Fruit fly (Drosophila melanogaster) whole organism, embryonic: Measurements from ENCODE around the gene Polr3H.
A peak's percentile ranks its signal among the peaks of the same experiment; 100 is the strongest.

Source experiments
- Awh ChIP-seq: fragments of 200-800 bp; sonication (Bioruptor generic); IDR thresholded peaks from 2 replicates; pipeline ENCODE4, ENCODE4 v1.3.6; 2022; ENCODE audit warnings: missing biosample characterization, missing genetic modification characterization
- BEAF-32 ChIP-seq: fragments of 200-800 bp; sonication (Bioruptor generic); optimal IDR thresholded peaks from 3 replicates; lab custom pipeline; 2017; ENCODE audit warnings: missing biosample characterization, missing genetic modification characterization, mild to moderate bottlenecking, moderate library complexity, missing genetic modification reagents
- Bgb ChIP-seq: fragments of 200-800 bp; sonication (Bioruptor generic); IDR thresholded peaks from 2 replicates; pipeline ENCODE4 v1.3.6; 2022; ENCODE audit warnings: missing biosample characterization, missing genetic modification characterization; ENCODE audit not compliant: partially characterized antibody
- BtbVII ChIP-seq: fragments of 200-800 bp; sonication (Bioruptor generic); optimal IDR thresholded peaks from 3 replicates; lab custom pipeline; 2017; ENCODE audit warnings: missing biosample characterization, mild to moderate bottlenecking, missing genetic modification characterization
- CG1024 ChIP-seq: fragments of 200-800 bp; sonication (Bioruptor generic); IDR thresholded peaks from 2 replicates; pipeline ENCODE4 v1.3.6; 2022; ENCODE audit warnings: missing biosample characterization, missing genetic modification characterization
- CG13775 ChIP-seq: fragments of 200-800 bp; sonication (Bioruptor generic); optimal IDR thresholded peaks from 3 replicates; lab custom pipeline; 2017; ENCODE audit warnings: missing biosample characterization, mild to moderate bottlenecking, missing genetic modification characterization
- CG17328 ChIP-seq: fragments of 200-800 bp; sonication (Bioruptor generic); IDR thresholded peaks from 2 replicates; pipeline ENCODE4 v1.3.6; 2022; ENCODE audit warnings: missing biosample characterization, missing genetic modification characterization
- CG17612 ChIP-seq: fragments of 200-800 bp; sonication (Bioruptor generic); IDR thresholded peaks from 2 replicates; pipeline ENCODE4 v1.3.6; 2022; ENCODE audit warnings: missing biosample characterization, missing genetic modification characterization
- CG18619 ChIP-seq: fragments of 200-800 bp; sonication (Bioruptor generic); optimal IDR thresholded peaks from 3 replicates; lab custom pipeline; 2017; ENCODE audit warnings: missing biosample characterization, mild to moderate bottlenecking, missing genetic modification characterization
- CG2116 ChIP-seq: fragments of 200-800 bp; sonication (Bioruptor generic); optimal IDR thresholded peaks from 3 replicates; lab custom pipeline; 2018; ENCODE audit warnings: missing biosample characterization, mild to moderate bottlenecking, missing genetic modification characterization
- CG2120 ChIP-seq: fragments of 200-800 bp; sonication (Bioruptor generic); optimal IDR thresholded peaks from 3 replicates; lab custom pipeline; 2016; ENCODE audit warnings: missing biosample characterization, missing genetic modification characterization
- CG2678 ChIP-seq: fragments of 200-800 bp; sonication (Bioruptor generic); optimal IDR thresholded peaks from 3 replicates; lab custom pipeline; 2019; ENCODE audit warnings: missing biosample characterization, mild to moderate bottlenecking, missing genetic modification characterization, moderate library complexity
- CG2712 ChIP-seq: fragments of 200-800 bp; optimal IDR thresholded peaks from 3 replicates; lab custom pipeline; 2019; ENCODE audit warnings: missing biosample characterization, mild to moderate bottlenecking, missing genetic modification characterization, moderate library complexity
- CG34376 ChIP-seq: fragments of 200-800 bp; sonication (Bioruptor generic); optimal IDR thresholded peaks from 2 replicates; lab custom pipeline; 2018; ENCODE audit warnings: missing biosample characterization, mild to moderate bottlenecking, missing genetic modification characterization
- CG3995 ChIP-seq: fragments of 200-800 bp; sonication (Bioruptor generic); optimal IDR thresholded peaks from 3 replicates; lab custom pipeline; 2016; ENCODE audit warnings: missing biosample characterization, missing genetic modification characterization
- CG6791 ChIP-seq: fragments of 200-800 bp; sonication (Bioruptor generic); IDR thresholded peaks from 3 replicates; pipeline ENCODE4 v1.3.6; 2022; ENCODE audit warnings: missing biosample characterization, missing genetic modification characterization; ENCODE audit not compliant: partially characterized antibody
- CG7786 ChIP-seq: fragments of 200-800 bp; sonication (Bioruptor generic); optimal IDR thresholded peaks from 2 replicates; lab custom pipeline; 2016; ENCODE audit warnings: missing biosample characterization, missing genetic modification characterization
- CG8290 ChIP-seq, 3 experiments: fragments of 200-800 bp; sonication (Bioruptor generic); optimal IDR thresholded peaks; 2 replicates each; lab custom pipeline; 2016 to 2019; ENCODE audit warnings: missing biosample characterization in 3 of 3, missing genetic modification characterization in 3 of 3, mild to moderate bottlenecking in 2 of 3, moderate library complexity in 1 of 3
- CG8765 ChIP-seq: fragments of 200-800 bp; sonication (Bioruptor generic); IDR thresholded peaks from 2 replicates; pipeline ENCODE4 v1.3.6; 2022; ENCODE audit warnings: missing biosample characterization, missing genetic modification characterization
- CG9609 ChIP-seq: fragments of 200-800 bp; sonication (Bioruptor generic); optimal IDR thresholded peaks from 3 replicates; lab custom pipeline; 2016; ENCODE audit warnings: missing biosample characterization, missing genetic modification characterization
- CG9797 ChIP-seq: fragments of 200-800 bp; sonication (Bioruptor generic); optimal IDR thresholded peaks from 3 replicates; lab custom pipeline; 2018; ENCODE audit warnings: missing biosample characterization, mild to moderate bottlenecking, missing genetic modification characterization
- Doc3 ChIP-seq: fragments of 200-800 bp; sonication (Bioruptor generic); IDR thresholded peaks from 3 replicates; pipeline ENCODE4 v1.3.6; 2022; ENCODE audit warnings: missing biosample characterization, missing genetic modification characterization; ENCODE audit not compliant: partially characterized antibody
- Dp ChIP-seq: fragments of 200-800 bp; sonication (Bioruptor generic); optimal IDR thresholded peaks from 2 replicates; lab custom pipeline; 2018; ENCODE audit warnings: missing biosample characterization, mild to moderate bottlenecking, missing genetic modification characterization, moderate library complexity
- Fer1 ChIP-seq: fragments of 200-800 bp; sonication (Bioruptor generic); optimal IDR thresholded peaks from 2 replicates; lab custom pipeline; 2017; ENCODE audit warnings: missing biosample characterization, mild to moderate bottlenecking, missing genetic modification characterization
- HLHmδ ChIP-seq: fragments of 200-800 bp; sonication (Bioruptor generic); optimal IDR thresholded peaks from 2 replicates; lab custom pipeline; 2018; ENCODE audit warnings: missing biosample characterization, mild to moderate bottlenecking, missing genetic modification characterization, moderate library complexity
- Lhr ChIP-seq: fragments of 200-800 bp; sonication (Bioruptor generic); optimal IDR thresholded peaks from 3 replicates; lab custom pipeline; 2017; ENCODE audit warnings: mild to moderate bottlenecking, missing biosample characterization, missing genetic modification reagents, missing genetic modification characterization
- MBD-R2 ChIP-seq: fragments of 200-800 bp; sonication (Bioruptor generic); IDR thresholded peaks from 2 replicates; pipeline ENCODE4 v1.3.6; 2022; ENCODE audit warnings: missing biosample characterization, missing genetic modification characterization
- Mrtf ChIP-seq: fragments of 200-800 bp; sonication (Bioruptor generic); IDR thresholded peaks from 3 replicates; pipeline ENCODE4 v1.3.6; 2022; ENCODE audit warnings: missing biosample characterization, missing genetic modification characterization
- NC2α ChIP-seq: fragments of 200-800 bp; sonication (Bioruptor generic); optimal IDR thresholded peaks from 2 replicates; lab custom pipeline; 2016; ENCODE audit warnings: missing biosample characterization, missing genetic modification characterization
- Nf-YB ChIP-seq: fragments of 200-800 bp; sonication (Bioruptor generic); optimal IDR thresholded peaks from 3 replicates; lab custom pipeline; 2019; ENCODE audit warnings: missing biosample characterization, mild to moderate bottlenecking, missing genetic modification characterization, moderate library complexity
- Rfx ChIP-seq: fragments of 200-800 bp; sonication (Bioruptor generic); IDR thresholded peaks from 2 replicates; pipeline ENCODE4 v1.3.6; 2022; ENCODE audit warnings: missing biosample characterization, missing genetic modification characterization
- Sry-β ChIP-seq: fragments of 200-800 bp; sonication (Bioruptor generic); optimal IDR thresholded peaks from 2 replicates; lab custom pipeline; 2018; ENCODE audit warnings: missing biosample characterization, mild to moderate bottlenecking, missing genetic modification characterization, moderate library complexity
- Sry-δ ChIP-seq: fragments of 200-800 bp; sonication (Bioruptor generic); optimal IDR thresholded peaks from 2 replicates; lab custom pipeline; 2016; ENCODE audit warnings: missing biosample characterization, missing genetic modification characterization
- Ssrp ChIP-seq: fragments of 200-800 bp; sonication (Bioruptor generic); optimal IDR thresholded peaks from 2 replicates; lab custom pipeline; 2018; ENCODE audit warnings: missing biosample characterization, mild to moderate bottlenecking, missing genetic modification characterization, moderate library complexity
- Taf1 ChIP-seq: fragments of 200-800 bp; sonication (Bioruptor generic); IDR thresholded peaks from 2 replicates; pipeline ENCODE4 v1.3.6; 2022; ENCODE audit warnings: missing biosample characterization, missing genetic modification characterization
- ato ChIP-seq: fragments of 200-800 bp; sonication (Bioruptor generic); IDR thresholded peaks from 2 replicates; pipeline ENCODE4 v1.3.6; 2022; ENCODE audit warnings: missing biosample characterization, missing genetic modification characterization; ENCODE audit not compliant: partially characterized antibody
- cas ChIP-seq: fragments of 200-800 bp; sonication (Bioruptor generic); IDR thresholded peaks from 2 replicates; pipeline ENCODE4 v1.3.6; 2022; ENCODE audit warnings: missing biosample characterization, missing genetic modification characterization
- crp ChIP-seq, 2 experiments: fragments of 200-800 bp; sonication (Bioruptor generic); optimal IDR thresholded peaks; 2 replicates in 1 of 2; 3 replicates in 1 of 2; lab custom pipeline; 2017; ENCODE audit warnings: missing biosample characterization in 2 of 2, missing genetic modification characterization in 2 of 2, mild to moderate bottlenecking in 1 of 2, moderate library complexity in 1 of 2
- dati ChIP-seq: fragments of 200-800 bp; sonication (Bioruptor generic); IDR thresholded peaks from 2 replicates; pipeline ENCODE4 v1.3.6; 2022; ENCODE audit warnings: missing biosample characterization, missing genetic modification characterization
- ftz-f1 ChIP-seq: fragments of 200-800 bp; sonication (Bioruptor generic); optimal IDR thresholded peaks from 2 replicates; lab custom pipeline; 2016; ENCODE audit warnings: missing biosample characterization, missing genetic modification characterization
- inv ChIP-seq: fragments of 200-800 bp; sonication (Bioruptor generic); IDR thresholded peaks from 2 replicates; pipeline ENCODE4 v1.3.6; 2022; ENCODE audit warnings: missing biosample characterization, missing genetic modification characterization; ENCODE audit not compliant: partially characterized antibody
- phol ChIP-seq: fragments of 200-800 bp; sonication (Bioruptor generic); optimal IDR thresholded peaks from 3 replicates; lab custom pipeline; 2018; ENCODE audit warnings: missing biosample characterization, mild to moderate bottlenecking, missing genetic modification characterization, moderate library complexity
- pros ChIP-seq: fragments of 200-800 bp; sonication (Bioruptor generic); optimal IDR thresholded peaks from 3 replicates; lab custom pipeline; 2019; ENCODE audit warnings: missing biosample characterization, mild to moderate bottlenecking, missing genetic modification characterization, moderate library complexity
- sens ChIP-seq: fragments of 200-800 bp; sonication (Bioruptor generic); peaks from one replicate; lab custom pipeline; 2016; ENCODE audit warnings: missing biosample characterization, missing genetic modification characterization
- sens-2 ChIP-seq: fragments of 200-800 bp; sonication (Bioruptor generic); IDR thresholded peaks from 2 replicates; pipeline ENCODE4 v1.3.6; 2022; ENCODE audit warnings: missing biosample characterization, missing genetic modification characterization
- slou ChIP-seq: fragments of 200-800 bp; sonication (Bioruptor generic); optimal IDR thresholded peaks from 3 replicates; lab custom pipeline; 2016; ENCODE audit warnings: missing biosample characterization, missing genetic modification characterization
- sr ChIP-seq: fragments of 200-800 bp; sonication (Bioruptor generic); IDR thresholded peaks from 3 replicates; pipeline ENCODE4 v1.3.6; 2022; ENCODE audit warnings: missing biosample characterization, missing genetic modification characterization
- tna ChIP-seq: fragments of 200-800 bp; sonication (Bioruptor generic); IDR thresholded peaks from 2 replicates; pipeline ENCODE4 v1.3.6; 2022; ENCODE audit warnings: missing biosample characterization, missing genetic modification characterization; ENCODE audit not compliant: partially characterized antibody
- trh ChIP-seq: fragments of 200-800 bp; sonication (Bioruptor generic); optimal IDR thresholded peaks from 2 replicates; lab custom pipeline; 2016; ENCODE audit warnings: missing biosample characterization, missing genetic modification characterization

The Polr3H gene

dm6 chr3L:11627819-11628483, 20.6 kb upstream of the Polr3H start, which contains the start of gene Apt1 (continued):
- TF ChIP-seq Doc3 (GFP tag; lab: Robert Waterston, UW) (peak; percentile 93), CG34376 (GFP tag; lab: Kevin White, UChicago) (peak; percentile 43), CG7786 (no peak), MBD-R2 (peak; percentile 85), trh (GFP tag; lab: Kevin White, UChicago) (no peak), Nf-YB (GFP tag; lab: Kevin White, UChicago) (no peak), Rfx (GFP tag; lab: Robert Waterston, UW) (no peak; the same call in 1 of the 2 replicates), CG9609 (GFP tag; lab: Kevin White, UChicago) (no peak), sr (GFP tag; lab: Robert Waterston, UW) (no peak), dati (GFP tag; lab: Robert Waterston, UW) (no peak), Taf1 (no peak), Sry-β (GFP tag; lab: Kevin White, UChicago) (no peak), Lhr (GFP tag; lab: Kevin White, UChicago) (peak; percentile 14), CG13775 (GFP tag; lab: Kevin White, UChicago) (no peak), Dp (peak; percentile 69), Mrtf (no peak), CG2120 (GFP tag; lab: Kevin White, UChicago) (peak; percentile 26), CG18619 (no peak), BtbVII (GFP tag; lab: Kevin White, UChicago) (no peak), tna (GFP tag; lab: Robert Waterston, UW) (peak; percentile 95), sens-2 (GFP tag; lab: Robert Waterston, UW) (no peak), CG8290 (GFP tag; optimal IDR thresholded peaks at IDR 0.05; lab: Kevin White, UChicago) (no peak), CG8290 (tag; optimal IDR thresholded peaks at IDR 0.05; lab: Kevin White, UChicago) (peak in 1 of 2 experiments; percentile 43), ato (peak; percentile 95), Ssrp (tag; lab: Kevin White, UChicago) (no peak), phol (tag; lab: Kevin White, UChicago) (peak; percentile 21), HLHmδ (GFP tag; lab: Kevin White, UChicago) (no peak), cas (GFP tag; lab: Robert Waterston, UW) (no peak), CG17612 (GFP tag; lab: Robert Waterston, UW) (no peak), CG3995 (GFP tag; lab: Kevin White, UChicago) (peak; percentile 4), CG6791 (GFP tag; lab: Robert Waterston, UW) (peak; percentile 98), slou (GFP tag; lab: Kevin White, UChicago) (no peak), Bgb (GFP tag; lab: Robert Waterston, UW) (peak; percentile 98), CG2116 (GFP tag; lab: Kevin White, UChicago) (peak; percentile 65), crp (GFP tag; optimal IDR thresholded peaks at IDR 0.05; lab: Kevin White, UChicago) (no peak), Fer1 (GFP tag; lab: Kevin White, UChicago) (peak; percentile 1), sens (GFP tag; lab: Kevin White, UChicago) (peak; percentile 50), Awh (GFP tag; lab: Robert Waterston, UW) (no peak), CG9797 (GFP tag; lab: Kevin White, UChicago) (peak; percentile 19), CG8765 (no peak), CG2678 (tag; lab: Kevin White, UChicago) (no peak), CG1024 (GFP tag; lab: Robert Waterston, UW) (no peak), CG2712 (tag; lab: Kevin White, UChicago) (peak; percentile 41), Sry-δ (peak; percentile 94), CG17328 (GFP tag; lab: Robert Waterston, UW) (no peak), inv (GFP tag; lab: Robert Waterston, UW) (peak; percentile 93), BEAF-32 (peak; percentile 91), pros (GFP tag; lab: Kevin White, UChicago) (no peak), ftz-f1 (peak; percentile 39), NC2α (GFP tag; lab: Kevin White, UChicago) (no peak)
